Fruit fly (Drosophila melanogaster): ENCODE results near the gene CG5342.
A peak's percentile ranks its signal among the peaks of the same experiment; 100 is the strongest.

The CG5342 gene

dm6 chr3R:11617363-11617762 lies 38.7 kb downstream of the CG5342 start (continued):
- TF ChIP-seq ab (GFP tag; optimal IDR thresholded peaks at IDR 0.05) (no peak), ci (GFP tag; IDR thresholded peaks at IDR 0.05) (no peak; the same call in 2 of the 3 replicates), aop (GFP tag; IDR thresholded peaks at IDR 0.05) (no peak), CG3726 (GFP tag; IDR thresholded peaks at IDR 0.05) (no peak), dpn (GFP tag; optimal IDR thresholded peaks at IDR 0.05) (no peak), gem (tag; optimal IDR thresholded peaks at IDR 0.05) (peak; percentile 75), fd102C (GFP tag; optimal IDR thresholded peaks at IDR 0.05) (no peak), abd-A (tag; optimal IDR thresholded peaks at IDR 0.05) (no peak), dmrt99B (tag; optimal IDR thresholded peaks at IDR 0.05) (peak; percentile 36), Atf3 (GFP tag; optimal IDR thresholded peaks at IDR 0.05) (no peak), Dad (GFP tag; optimal IDR thresholded peaks at IDR 0.05) (no peak), row (GFP tag; IDR thresholded peaks at IDR 0.05) (peak; percentile 38; the same call in 2 of the 3 replicates), Scr (GFP tag; IDR thresholded peaks at IDR 0.05; ENCODE audit: partially characterized antibody) (no peak), CG17612 (GFP tag; IDR thresholded peaks at IDR 0.05) (no peak), CG13123 (GFP tag; optimal IDR thresholded peaks at IDR 0.05) (no peak), CG2712 (tag; optimal IDR thresholded peaks at IDR 0.05) (peak; percentile 82), Antp (GFP tag; optimal IDR thresholded peaks at IDR 0.05) (peak; percentile 6), CG14667 (GFP tag; IDR thresholded peaks at IDR 0.05) (no peak), nerfin-2 (GFP tag; IDR thresholded peaks at IDR 0.05; ENCODE audit: partially characterized antibody) (no peak), Ets65A (GFP tag) (no peak), Dll (GFP tag; IDR thresholded peaks at IDR 0.05; ENCODE audit: partially characterized antibody) (no peak), cato (GFP tag; optimal IDR thresholded peaks at IDR 0.05; ENCODE audit: borderline replicate concordance) (no peak), ftz-f1 (GFP tag; optimal IDR thresholded peaks at IDR 0.05) (no peak), so (GFP tag; IDR thresholded peaks at IDR 0.05) (no peak), Camta (GFP tag; optimal IDR thresholded peaks at IDR 0.05) (peak; percentile 5), wdn (GFP tag; IDR thresholded peaks at IDR 0.05) (no peak), gce (GFP tag; IDR thresholded peaks at IDR 0.05) (no peak), CG8924 (tag; optimal IDR thresholded peaks at IDR 0.05) (peak; percentile 46), zfh1 (GFP tag; IDR thresholded peaks at IDR 0.05) (peak; percentile 60; the same call in 1 of the 3 replicates), CG15601 (tag; optimal IDR thresholded peaks at IDR 0.05) (peak; percentile 62), CG6689 (GFP tag; IDR thresholded peaks at IDR 0.05) (peak; percentile 39; the same call in 1 of the 2 replicates), Hsf (GFP tag; optimal IDR thresholded peaks at IDR 0.05) (peak; percentile 57), CG8281 (tag; optimal IDR thresholded peaks at IDR 0.05) (no peak), CG32767 (GFP tag; IDR thresholded peaks at IDR 0.05) (no peak), wor (GFP tag; IDR thresholded peaks at IDR 0.05) (no peak), p53 (GFP tag; optimal IDR thresholded peaks at IDR 0.05) (no peak), Dip3 (GFP tag; optimal IDR thresholded peaks at IDR 0.05) (no peak), CG8478 (optimal IDR thresholded peaks at IDR 0.05) (no peak), peb (GFP tag; IDR thresholded peaks at IDR 0.05) (no peak), az2 (GFP tag; optimal IDR thresholded peaks at IDR 0.05) (peak; percentile 33), CG6683 (GFP tag; optimal IDR thresholded peaks at IDR 0.05) (no peak), CG6854 (GFP tag; optimal IDR thresholded peaks at IDR 0.05) (no peak), Max (GFP tag; optimal IDR thresholded peaks at IDR 0.05) (no peak), salm (tag; optimal IDR thresholded peaks at IDR 0.05) (no peak), CG17359 (tag; optimal IDR thresholded peaks at IDR 0.05) (peak; percentile 4), CG11085 (GFP tag; IDR thresholded peaks at IDR 0.05) (no peak), mirr (GFP tag; optimal IDR thresholded peaks at IDR 0.05) (no peak), hbn (GFP tag; IDR thresholded peaks at IDR 0.05; ENCODE audit: partially characterized antibody) (no peak), Nf-YA (GFP tag; IDR thresholded peaks at IDR 0.05) (no peak), CG2120 (GFP tag; optimal IDR thresholded peaks at IDR 0.05) (no peak), maf-S (GFP tag; optimal IDR thresholded peaks at IDR 0.05) (no peak), CG15269 (tag; optimal IDR thresholded peaks at IDR 0.05) (no peak), rib (GFP tag; IDR thresholded peaks at IDR 0.05) (no peak)

All from whole organism, embryonic.